Worm (Caenorhabditis elegans) whole organism, L2 larva: ENCODE results near the gene F11C1.1.

Experiments
- C34F6.9 ChIP-seq: fragments of 150-350 bp; optimal IDR thresholded peaks from 2 replicates; lab custom pipeline; 2014; ENCODE audit warnings: missing biosample characterization, missing genetic modification characterization
- F13H6.1 ChIP-seq: sonication (generic microtip); optimal IDR thresholded peaks from 2 replicates; lab custom pipeline; 2016; ENCODE audit warnings: missing genetic modification characterization, missing compliant biosample characterization
- R02D3.7 ChIP-seq: fragments of 150-350 bp; optimal IDR thresholded peaks from 2 replicates; lab custom pipeline; 2014; ENCODE audit warnings: missing biosample characterization, missing genetic modification characterization
- Y55F3AM.14 ChIP-seq: fragments of 200-800 bp; sonication (Bioruptor generic); optimal IDR thresholded peaks from 2 replicates; lab custom pipeline; 2018; ENCODE audit warnings: mild to moderate bottlenecking, missing genetic modification characterization, missing compliant biosample characterization
- ZK546.5 ChIP-seq: sonication (generic microtip); optimal IDR thresholded peaks from 2 replicates; lab custom pipeline; 2017; ENCODE audit warnings: missing biosample characterization, missing genetic modification characterization
- alr-1 ChIP-seq: fragments of 150-350 bp; optimal IDR thresholded peaks from 2 replicates; lab custom pipeline; 2014; ENCODE audit warnings: missing biosample characterization, missing genetic modification characterization
- aly-2 ChIP-seq: fragments of 150-350 bp; optimal IDR thresholded peaks from 2 replicates; lab custom pipeline; 2014; ENCODE audit warnings: missing biosample characterization, missing genetic modification characterization
- ama-1 ChIP-seq: fragments of 150-350 bp; optimal IDR thresholded peaks from 2 replicates; lab custom pipeline; 2018; ENCODE audit warnings: inconsistent platforms
- blmp-1 ChIP-seq: sonication (generic microtip); optimal IDR thresholded peaks from 2 replicates; lab custom pipeline; 2017; ENCODE audit warnings: missing genetic modification characterization, mild to moderate bottlenecking, missing compliant biosample characterization, antibody characterized with exemption, moderate library complexity; ENCODE audit not compliant: insufficient read depth
- ceh-16 ChIP-seq: fragments of 150-350 bp; optimal IDR thresholded peaks from 2 replicates; lab custom pipeline; 2014; ENCODE audit warnings: missing biosample characterization, missing genetic modification characterization
- ceh-82 ChIP-seq: fragments of 150-350 bp; optimal IDR thresholded peaks from 2 replicates; lab custom pipeline; 2014; ENCODE audit warnings: missing biosample characterization, missing genetic modification characterization
- crh-2 ChIP-seq: sonication (generic microtip); optimal IDR thresholded peaks from 2 replicates; lab custom pipeline; 2017; ENCODE audit warnings: missing biosample characterization, missing genetic modification characterization
- dmd-4 ChIP-seq: sonication (generic microtip); optimal IDR thresholded peaks from 2 replicates; lab custom pipeline; 2017; ENCODE audit warnings: missing biosample characterization, missing genetic modification characterization
- egl-27 ChIP-seq: sonication (generic microtip); optimal IDR thresholded peaks from 3 replicates; lab custom pipeline; 2017; ENCODE audit warnings: missing biosample characterization, missing genetic modification reagents, missing genetic modification characterization
- elt-1 ChIP-seq: fragments of 150-350 bp; optimal IDR thresholded peaks from 2 replicates; lab custom pipeline; 2014; ENCODE audit warnings: missing biosample characterization, missing genetic modification characterization
- elt-3 ChIP-seq: sonication (generic microtip); optimal IDR thresholded peaks from 2 replicates; lab custom pipeline; 2017; ENCODE audit warnings: missing biosample characterization, missing genetic modification characterization
- fos-1 ChIP-seq: fragments of 150-350 bp; optimal IDR thresholded peaks from 2 replicates; lab custom pipeline; 2014; ENCODE audit warnings: missing biosample characterization, missing genetic modification characterization
- gmeb-1 ChIP-seq: fragments of 150-350 bp; optimal IDR thresholded peaks from 2 replicates; lab custom pipeline; 2014; ENCODE audit warnings: missing biosample characterization, missing genetic modification characterization
- lin-11 ChIP-seq: fragments of 150-350 bp; sonication (generic microtip); optimal IDR thresholded peaks from 2 replicates; lab custom pipeline; 2014; ENCODE audit warnings: missing biosample characterization, missing genetic modification characterization, inconsistent platforms, mixed read lengths
- lin-13 ChIP-seq: fragments of 150-350 bp; optimal IDR thresholded peaks from 2 replicates; lab custom pipeline; 2014; ENCODE audit warnings: missing biosample characterization, missing genetic modification reagents, missing genetic modification characterization
- lin-39 ChIP-seq: fragments of 150-350 bp; optimal IDR thresholded peaks from 2 replicates; lab custom pipeline; 2014; ENCODE audit warnings: missing biosample characterization, missing genetic modification reagents, missing genetic modification characterization
- lsy-2 ChIP-seq, 2 experiments: fragments of 150-350 bp in 1 of 2; sonication (generic microtip) in 1 of 2; optimal IDR thresholded peaks; 2 replicates each; lab custom pipeline; 2014 to 2017; ENCODE audit warnings: missing biosample characterization in 2 of 2, missing genetic modification characterization in 2 of 2
- mab-5 ChIP-seq: fragments of 150-350 bp; optimal IDR thresholded peaks from 2 replicates; lab custom pipeline; 2014; ENCODE audit warnings: missing biosample characterization, missing genetic modification characterization
- mbf-1 ChIP-seq: sonication (generic microtip); optimal IDR thresholded peaks from 2 replicates; lab custom pipeline; 2017; ENCODE audit warnings: missing biosample characterization, missing genetic modification characterization
- mdl-1 ChIP-seq, 2 experiments: fragments of 150-350 bp in 1 of 2; sonication (generic microtip) in 1 of 2; optimal IDR thresholded peaks; 2 replicates each; lab custom pipeline; 2017; ENCODE audit warnings: missing biosample characterization in 2 of 2, missing genetic modification characterization in 2 of 2
- nhr-10 ChIP-seq: sonication (generic microtip); optimal IDR thresholded peaks from 2 replicates; lab custom pipeline; 2017; ENCODE audit warnings: missing biosample characterization, missing genetic modification characterization
- nhr-11 ChIP-seq: fragments of 150-350 bp; optimal IDR thresholded peaks from 2 replicates; lab custom pipeline; 2014; ENCODE audit warnings: missing biosample characterization, missing genetic modification characterization
- nhr-12 ChIP-seq: fragments of 150-350 bp; optimal IDR thresholded peaks from 2 replicates; lab custom pipeline; 2014; ENCODE audit warnings: missing biosample characterization, missing genetic modification characterization
- nhr-129 ChIP-seq: fragments of 150-350 bp; optimal IDR thresholded peaks from 2 replicates; lab custom pipeline; 2014; ENCODE audit warnings: missing biosample characterization, missing genetic modification characterization
- nhr-21 ChIP-seq: fragments of 150-350 bp; optimal IDR thresholded peaks from 2 replicates; lab custom pipeline; 2014; ENCODE audit warnings: missing biosample characterization, missing genetic modification characterization
- nhr-23 ChIP-seq: fragments of 150-350 bp; optimal IDR thresholded peaks from 2 replicates; lab custom pipeline; 2014; ENCODE audit warnings: missing biosample characterization, missing genetic modification reagents, missing genetic modification characterization
- nhr-237 ChIP-seq: fragments of 150-350 bp; optimal IDR thresholded peaks from 2 replicates; lab custom pipeline; 2014; ENCODE audit warnings: missing biosample characterization, missing genetic modification characterization
- nhr-25 ChIP-seq: fragments of 150-350 bp; sonication (generic microtip); optimal IDR thresholded peaks from 3 replicates; lab custom pipeline; 2014; ENCODE audit warnings: missing biosample characterization, missing genetic modification characterization
- nhr-6 ChIP-seq: fragments of 150-350 bp; optimal IDR thresholded peaks from 2 replicates; lab custom pipeline; 2014; ENCODE audit warnings: missing biosample characterization, missing genetic modification characterization
- peb-1 ChIP-seq: fragments of 150-350 bp; optimal IDR thresholded peaks from 2 replicates; lab custom pipeline; 2014; ENCODE audit warnings: missing biosample characterization, missing genetic modification characterization
- sem-4 ChIP-seq: fragments of 150-350 bp; optimal IDR thresholded peaks from 2 replicates; lab custom pipeline; 2014; ENCODE audit warnings: missing biosample characterization, missing genetic modification reagents, missing genetic modification characterization
- skn-1 ChIP-seq: sonication (generic microtip); optimal IDR thresholded peaks from 2 replicates; lab custom pipeline; 2017; ENCODE audit warnings: missing biosample characterization, missing genetic modification characterization
- sma-3 ChIP-seq: sonication (generic microtip); optimal IDR thresholded peaks from 2 replicates; lab custom pipeline; 2016; ENCODE audit warnings: missing genetic modification reagents, missing genetic modification characterization, missing compliant biosample characterization
- sma-9 ChIP-seq, 2 experiments: fragments of 150-350 bp in 1 of 2; sonication (generic microtip) in 1 of 2; optimal IDR thresholded peaks; 2 replicates each; lab custom pipeline; 2014 to 2016; ENCODE audit warnings: missing genetic modification characterization in 2 of 2, mild to moderate bottlenecking in 1 of 2, missing biosample characterization in 1 of 2, missing compliant biosample characterization in 1 of 2, missing genetic modification reagents in 1 of 2, moderate library complexity in 1 of 2
- snpc-4 ChIP-seq: fragments of 150-350 bp; optimal IDR thresholded peaks from 2 replicates; lab custom pipeline; 2014; ENCODE audit warnings: missing biosample characterization, missing genetic modification characterization
- unc-39 ChIP-seq: fragments of 150-350 bp; optimal IDR thresholded peaks from 2 replicates; lab custom pipeline; 2014; ENCODE audit warnings: missing biosample characterization, missing genetic modification characterization
- unc-55 ChIP-seq: fragments of 150-350 bp; sonication (generic microtip); optimal IDR thresholded peaks from 3 replicates; lab custom pipeline; 2014; ENCODE audit warnings: missing biosample characterization, missing genetic modification reagents, missing genetic modification characterization
- unc-62 ChIP-seq: fragments of 150-350 bp; optimal IDR thresholded peaks from 2 replicates; lab custom pipeline; 2014; ENCODE audit warnings: missing biosample characterization, missing genetic modification reagents, missing genetic modification characterization
- zag-1 ChIP-seq: fragments of 150-350 bp; optimal IDR thresholded peaks from 2 replicates; lab custom pipeline; 2014; ENCODE audit warnings: missing biosample characterization, missing genetic modification characterization
- ztf-1 ChIP-seq: fragments of 200-800 bp; sonication (Bioruptor generic); conservative IDR thresholded peaks from 2 replicates; pipeline ENCODE4 v1.3.6; 2022; ENCODE audit warnings: missing genetic modification characterization, missing compliant biosample characterization
- ztf-11 ChIP-seq: sonication (generic microtip); optimal IDR thresholded peaks from 2 replicates; lab custom pipeline; 2017; ENCODE audit warnings: missing biosample characterization, missing genetic modification characterization
- ztf-4 ChIP-seq: fragments of 150-350 bp; optimal IDR thresholded peaks from 2 replicates; lab custom pipeline; 2014; ENCODE audit warnings: missing biosample characterization, missing genetic modification characterization

F11C1.1 gene

DNA sequence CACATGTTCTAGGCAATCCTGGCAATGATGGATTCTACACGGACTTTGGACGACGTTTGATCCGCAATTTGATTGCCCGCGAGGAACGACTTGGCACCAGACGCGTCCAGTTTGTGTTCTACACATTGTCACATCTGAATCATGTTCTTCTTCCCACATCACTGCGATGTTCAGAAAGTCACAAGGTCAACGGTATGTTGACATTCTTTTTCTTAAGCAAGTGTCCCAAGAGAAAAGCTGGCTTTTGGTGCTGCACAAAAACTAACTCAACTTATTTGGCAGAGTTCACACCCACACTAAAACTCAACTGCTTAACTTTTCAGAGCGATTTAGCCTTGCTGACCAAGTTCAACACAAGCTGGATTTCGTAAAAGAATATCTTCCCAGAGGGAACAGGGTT lies 11.8 kb downstream of the F11C1.1 start:
- TF ChIP-seq elt-3 (tag; lab: Kevin White, UChicago) = no peak
- TF ChIP-seq F13H6.1 (tag; lab: Kevin White, UChicago) = no peak
- TF ChIP-seq nhr-12 (tag; lab: Kevin White, UChicago) = no peak

DNA sequence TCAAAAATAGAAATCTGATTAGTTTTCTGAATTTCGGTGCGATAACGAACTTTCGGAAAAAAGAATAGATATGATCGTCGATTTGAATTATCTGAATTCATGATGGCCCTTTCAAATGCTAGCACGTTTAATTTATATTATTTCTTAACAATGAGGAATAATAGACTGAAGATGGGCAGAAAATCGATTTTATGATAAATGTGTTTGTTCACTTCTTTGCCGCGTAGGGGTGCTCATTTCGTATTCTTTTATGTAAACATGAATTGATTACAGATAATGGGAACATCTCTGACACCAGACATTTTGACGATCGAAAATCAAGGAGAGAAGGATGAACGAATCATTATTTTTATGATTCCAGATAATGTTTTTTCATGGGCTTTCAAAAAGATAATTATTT lies 12.9 kb downstream of the F11C1.1 start, which contains the start of gene F11C1.9:
F11C1.9 (minus strand) TSS at position 101 of the 400 bp plus-strand sequence.
- no peak for TF ChIP-seq R02D3.7 (tag; lab: Kevin White, UChicago)
- TF ChIP-seq nhr-6 (tag; lab: Kevin White, UChicago) = no peak

DNA sequence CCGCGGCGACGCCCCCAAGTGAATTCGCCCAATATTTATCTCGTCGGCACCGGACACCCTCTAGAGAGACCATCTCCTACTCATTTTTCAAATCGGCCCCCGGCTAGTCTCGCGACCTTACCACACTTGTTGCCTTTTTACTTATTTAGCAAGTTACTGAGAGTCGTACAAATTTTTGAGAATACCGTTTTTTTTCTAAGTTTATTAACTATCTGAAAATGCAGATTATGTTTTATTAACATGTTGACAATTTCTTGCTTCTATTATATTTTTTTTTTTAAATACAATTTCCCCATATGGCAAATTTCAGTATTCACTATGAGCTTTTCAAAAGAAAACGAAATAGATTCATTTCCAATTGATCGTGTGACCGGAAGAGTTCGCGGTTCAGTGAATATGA lies 13.6 kb downstream of the F11C1.1 start, which contains the start of the genes F11C1.4 and F11C1.10:
F11C1.4 (plus strand) TSS at position 301 of the 400 bp plus-strand sequence.
F11C1.10 (plus strand) TSS at position 309 of the 400 bp plus-strand sequence.
- TF ChIP-seq nhr-21 (tag; lab: Kevin White, UChicago) = no peak
- no peak for TF ChIP-seq crh-2 (tag; lab: Kevin White, UChicago)
- TF ChIP-seq, all 48 proteins: peak for 0

DNA sequence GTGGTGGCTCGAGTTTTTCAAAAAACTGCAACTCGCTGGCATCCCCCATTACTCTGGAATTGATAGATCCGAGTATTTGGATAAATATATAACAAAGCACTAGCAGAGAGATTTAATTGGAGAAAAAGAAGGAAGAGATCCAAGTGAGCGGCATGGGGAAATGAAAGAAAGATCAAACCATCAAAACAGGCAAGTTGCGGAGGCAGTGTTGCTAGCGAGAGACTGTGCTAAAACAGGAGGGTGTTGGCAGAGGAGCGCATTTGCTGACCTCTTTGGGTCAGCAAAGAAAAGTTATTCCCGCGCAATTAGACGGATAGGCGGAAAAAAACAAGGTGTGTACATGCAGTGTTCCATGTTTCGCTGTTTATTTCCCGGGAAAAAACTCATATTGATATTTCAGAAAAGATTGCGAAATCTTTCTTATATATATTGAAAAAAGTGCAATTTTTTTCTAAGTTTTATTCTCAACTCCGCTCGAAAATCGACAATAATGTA lies 14.7 kb downstream of the F11C1.1 start, which contains the start of gene ppk-3:
ppk-3 (minus strand) TSS at position 51 of the 495 bp plus-strand sequence.
- TF ChIP-seq mab-5 (tag; lab: Kevin White, UChicago) (peak; percentile 51), elt-3 (tag; lab: Kevin White, UChicago) (no peak), gmeb-1 (tag; lab: Kevin White, UChicago) (peak; percentile 76), nhr-10 (tag; lab: Kevin White, UChicago) (no peak), ceh-16 (tag; lab: Kevin White, UChicago) (no peak), Y55F3AM.14 (GFP tag; lab: Kevin White, UChicago) (peak; percentile 10), unc-55 (peak; percentile 71), snpc-4 (tag; lab: Kevin White, UChicago) (peak; percentile 17), ama-1 (lab: Kevin White, UChicago) (no peak), ztf-11 (no peak), sma-3 (peak; percentile 75), egl-27 (tag; lab: Kevin White, UChicago) (peak; percentile 53), skn-1 (tag; lab: Kevin White, UChicago) (no peak), nhr-6 (tag; lab: Kevin White, UChicago) (peak; percentile 84), unc-62 (GFP tag; lab: Kevin White, UChicago) (no peak), zag-1 (peak; percentile 10), crh-2 (tag; lab: Kevin White, UChicago) (peak; percentile 80), ZK546.5 (tag; lab: Kevin White, UChicago) (no peak), mbf-1 (tag; lab: Kevin White, UChicago) (no peak), dmd-4 (tag; lab: Kevin White, UChicago) (no peak), mdl-1 (tag; optimal IDR thresholded peaks at IDR 0.05; lab: Kevin White, UChicago) (peak in 1 of 2 experiments; percentile 16), C34F6.9 (tag; lab: Kevin White, UChicago) (peak; percentile 89), blmp-1 (tag; lab: Kevin White, UChicago) (peak; percentile 34), lin-13 (GFP tag; lab: Kevin White, UChicago) (peak; percentile 84), aly-2 (no peak), unc-39 (tag; lab: Kevin White, UChicago) (no peak), nhr-23 (tag; lab: Kevin White, UChicago) (no peak), sem-4 (tag; lab: Kevin White, UChicago) (peak; percentile 85), elt-1 (tag; lab: Kevin White, UChicago) (no peak), sma-9 (GFP tag; optimal IDR thresholded peaks at IDR 0.05; lab: Kevin White, UChicago) (peak; percentile 84), sma-9 (tag; optimal IDR thresholded peaks at IDR 0.05; lab: Kevin White, UChicago) (no peak), ztf-1 (no peak), ztf-4 (peak; percentile 39), nhr-237 (tag; lab: Kevin White, UChicago) (no peak), ceh-82 (tag; lab: Kevin White, UChicago) (no peak), nhr-25 (tag; lab: Kevin White, UChicago) (no peak), fos-1 (peak; percentile 63), alr-1 (tag; lab: Kevin White, UChicago) (no peak), lsy-2 (tag; optimal IDR thresholded peaks at IDR 0.05; lab: Kevin White, UChicago) (peak; percentile 12 to 84), nhr-12 (tag; lab: Kevin White, UChicago) (no peak), peb-1 (tag; lab: Kevin White, UChicago) (no peak), lin-11 (tag; lab: Kevin White, UChicago) (peak; percentile 73), lin-39 (tag; lab: Kevin White, UChicago) (no peak), nhr-129 (peak; percentile 91), nhr-21 (tag; lab: Kevin White, UChicago) (peak; percentile 81), nhr-11 (tag; lab: Kevin White, UChicago) (no peak)
